Fruit fly (Drosophila melanogaster): Measurements from ENCODE around the gene mtDNA-helicase.
A peak's percentile ranks its signal among the peaks of the same experiment; 100 is the strongest.

The mtDNA-helicase gene

dm6 chr2L:9893183-9893582 is at the start of gene mtDNA-helicase:
Gene mtDNA-helicase (minus strand): TSS chr2L:9893446.
- TF ChIP-seq CG17801 (GFP tag; optimal IDR thresholded peaks at IDR 0.05; ENCODE audit: partially characterized antibody), result no peak

DNA sequence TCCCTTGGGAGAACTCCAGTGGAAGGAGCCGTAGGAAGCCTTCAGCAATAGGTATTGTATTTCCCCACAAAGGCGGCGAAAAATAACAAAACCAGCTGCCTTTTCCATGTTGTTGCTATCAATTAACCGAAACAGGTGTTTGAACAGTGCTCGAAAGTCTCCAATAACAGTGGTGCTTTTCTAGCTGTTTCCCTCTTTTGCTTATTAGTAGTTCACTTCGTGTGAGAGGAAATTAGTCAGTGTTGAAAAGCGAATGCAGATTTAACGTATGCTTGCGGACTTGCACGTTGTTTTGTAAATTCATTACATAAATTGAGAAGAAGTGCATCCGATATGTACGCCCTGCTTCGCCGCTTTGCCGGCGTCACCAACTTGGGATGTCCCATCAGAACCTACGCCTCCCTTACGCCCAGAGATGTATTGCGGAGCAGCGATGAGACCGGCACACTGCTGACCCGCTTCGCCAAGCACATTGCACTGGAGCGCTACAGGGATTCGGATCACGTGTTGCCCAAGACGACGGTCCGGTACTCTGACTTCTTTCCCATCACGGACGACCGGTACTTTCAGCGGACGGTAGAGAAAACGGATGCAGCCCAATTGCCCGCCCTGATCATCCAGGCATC is 45.5 kb upstream of the mtDNA-helicase start, which contains the start of the genes Datp and CG4619:
Datp (minus strand) TSS at position 160 of the 626 bp plus-strand sequence.
CG4619 (plus strand) TSS at position 233 of the 626 bp plus-strand sequence.
- peak; percentile 59 for TF ChIP-seq CG17801 (GFP tag; optimal IDR thresholded peaks at IDR 0.05; ENCODE audit: partially characterized antibody)

dm6 chr2L:9937908-9938307 is 44.7 kb upstream of the mtDNA-helicase start, which contains the start of gene Arglu1:
Gene Arglu1 (minus strand): TSS chr2L:9938134.
- TF ChIP-seq CG17801 (GFP tag; optimal IDR thresholded peaks at IDR 0.05; ENCODE audit: partially characterized antibody), result peak; percentile 69

DNA sequence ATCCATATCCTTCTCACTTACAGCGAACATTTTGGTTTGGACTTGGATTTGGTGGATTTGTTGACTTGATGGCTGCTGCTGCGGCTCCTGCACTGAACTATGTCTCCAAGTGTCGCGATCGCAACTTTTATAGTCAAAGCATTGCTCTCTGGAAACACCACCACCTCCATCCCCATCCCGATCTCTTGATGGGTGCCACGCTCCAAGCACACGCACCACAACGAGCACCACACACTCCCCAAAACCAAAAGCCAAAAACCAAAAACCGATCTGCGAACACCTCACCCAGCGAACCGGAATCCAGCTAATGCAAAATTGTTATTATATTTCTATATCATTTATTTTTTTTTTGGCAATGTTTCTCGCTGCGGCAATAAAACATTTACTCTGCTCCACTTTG is 39.8 kb upstream of the mtDNA-helicase start, which contains the start of gene Cpr30F:
Cpr30F (minus strand) TSS at position 101 of the 400 bp plus-strand sequence.
- TF ChIP-seq CG17801 (GFP tag; optimal IDR thresholded peaks at IDR 0.05; ENCODE audit: partially characterized antibody), result no peak

dm6 chr2L:9930280-9930679 is 37.0 kb upstream of the mtDNA-helicase start, which contains the start of gene CG42367:
Gene CG42367 (plus strand): TSS chr2L:9930580.
- no peak for TF ChIP-seq CG17801 (GFP tag; optimal IDR thresholded peaks at IDR 0.05; ENCODE audit: partially characterized antibody)

- TF ChIP-seq CG17801 (GFP tag; optimal IDR thresholded peaks at IDR 0.05; ENCODE audit: partially characterized antibody), result no peak
Observed at dm6 chr2L:9924765-9925164, 31.5 kb upstream of the mtDNA-helicase start, which contains the start of the genes TbCMF46 and CG42366. Gene TbCMF46 (minus strand): TSS chr2L:9924865. Gene CG42366 (plus strand): TSS chr2L:9925161.

DNA sequence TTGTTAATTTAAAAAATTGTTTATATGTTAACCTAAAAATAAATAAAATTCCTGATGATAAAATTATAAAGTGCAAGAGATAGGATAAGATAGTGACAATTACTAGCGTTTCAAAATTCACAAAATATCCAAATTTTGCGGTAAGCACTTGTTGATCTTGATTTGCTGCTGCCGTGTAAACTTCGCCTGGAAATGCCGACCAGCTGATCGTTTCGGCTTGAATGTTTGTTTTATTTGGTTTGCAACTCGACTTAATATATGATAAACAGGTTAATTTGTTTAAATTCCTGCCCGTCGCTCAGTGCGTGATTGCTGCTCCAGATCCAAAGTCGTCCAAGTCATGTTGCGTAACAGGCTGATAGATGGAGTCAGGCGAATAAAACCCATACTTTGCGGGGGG is 28.2 kb upstream of the mtDNA-helicase start, which contains the start of gene CG4592:
CG4592 (plus strand) TSS at position 233 of the 400 bp plus-strand sequence.
- TF ChIP-seq CG17801 (GFP tag; optimal IDR thresholded peaks at IDR 0.05; ENCODE audit: partially characterized antibody), result peak; percentile 80

DNA sequence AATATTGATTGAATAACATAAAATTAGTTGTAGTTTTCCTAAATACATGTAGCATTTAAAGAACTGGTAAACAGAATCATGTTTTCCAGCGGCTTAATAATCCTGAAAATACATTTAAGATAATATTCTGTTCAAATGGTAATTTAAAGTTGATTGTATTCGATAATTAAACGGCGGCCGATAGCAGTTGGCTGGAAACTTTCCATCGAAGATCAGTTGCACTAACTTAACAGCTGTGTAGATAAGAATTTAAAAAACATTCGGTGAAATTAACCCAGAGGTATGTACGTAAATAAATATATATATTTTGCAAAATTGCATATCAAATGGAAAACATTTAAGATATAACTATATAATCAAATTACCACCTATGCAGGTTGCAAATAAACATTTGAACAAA is 26.7 kb upstream of the mtDNA-helicase start, which contains the start of gene CG4594:
CG4594 (plus strand) TSS at position 212 of the 400 bp plus-strand sequence.
- no peak for TF ChIP-seq CG17801 (GFP tag; optimal IDR thresholded peaks at IDR 0.05; ENCODE audit: partially characterized antibody)

- TF ChIP-seq CG17801 (GFP tag; optimal IDR thresholded peaks at IDR 0.05; ENCODE audit: partially characterized antibody), result no peak
Observed at dm6 chr2L:9919218-9919617, 26.0 kb upstream of the mtDNA-helicase start.

- peak; percentile 64 for TF ChIP-seq CG17801 (GFP tag; optimal IDR thresholded peaks at IDR 0.05; ENCODE audit: partially characterized antibody)
Observed at dm6 chr2L:9918020-9918959, 25.0 kb upstream of the mtDNA-helicase start, which contains the start of the genes CG5885 and CG4598. Gene CG5885 (minus strand): TSS chr2L:9918330. Gene CG4598 (plus strand): TSS chr2L:9918618.

dm6 chr2L:9915011-9915850 is 22.0 kb upstream of the mtDNA-helicase start, which contains the start of gene yip2:
Gene yip2 (plus strand): TSS chr2L:9915253.
- TF ChIP-seq CG17801 (GFP tag; optimal IDR thresholded peaks at IDR 0.05; ENCODE audit: partially characterized antibody), result peak; percentile 93

- no peak for TF ChIP-seq CG17801 (GFP tag; optimal IDR thresholded peaks at IDR 0.05; ENCODE audit: partially characterized antibody)
Observed at dm6 chr2L:9912570-9913260, 19.5 kb upstream of the mtDNA-helicase start, which contains the start of the genes Etl1 and Srp54. Gene Etl1 (minus strand): TSS chr2L:9912608. Gene Srp54 (plus strand): TSS chr2L:9912911.

DNA sequence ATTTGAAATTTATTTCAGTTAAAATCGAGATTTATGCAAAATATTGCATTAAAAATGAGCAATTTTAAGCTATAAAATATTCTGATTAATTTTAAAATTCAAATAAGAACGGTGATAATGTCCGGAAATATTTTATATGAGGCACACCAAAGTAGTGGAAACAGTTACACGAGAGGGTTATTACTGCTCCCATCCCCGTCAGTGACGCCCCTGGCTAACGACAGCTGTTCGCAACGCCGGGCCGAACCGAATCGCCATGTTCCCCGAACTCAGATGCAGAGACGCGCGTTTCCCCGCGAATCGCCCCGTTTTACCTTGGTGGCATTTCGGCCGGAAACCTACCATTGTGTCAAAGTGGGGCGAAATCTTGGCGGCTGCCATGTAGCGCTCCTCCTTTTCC is 18.5 kb upstream of the mtDNA-helicase start:
- no peak for TF ChIP-seq CG17801 (GFP tag; optimal IDR thresholded peaks at IDR 0.05; ENCODE audit: partially characterized antibody)
